Fruit fly (Drosophila melanogaster): ENCODE results near the gene CG31140.

Gene CG31140

dm6 chr3R:23919366-23919765, 43.6 kb upstream of the CG31140 start (continued):
- peak; percentile 40 for TF ChIP-seq CG6854 (GFP tag; optimal IDR thresholded peaks at IDR 0.05)
- TF ChIP-seq amos (GFP tag; IDR thresholded peaks at IDR 0.05; ENCODE audit: partially characterized antibody) = no peak
- TF ChIP-seq Bteb2 (GFP tag; optimal IDR thresholded peaks at IDR 0.05) = no peak
- no peak for TF ChIP-seq ap (GFP tag; IDR thresholded peaks at IDR 0.05)
- no peak for TF ChIP-seq CG12744 (GFP tag; optimal IDR thresholded peaks at IDR 0.05)
- TF ChIP-seq nau (GFP tag; optimal IDR thresholded peaks at IDR 0.05) = peak; percentile 79
- TF ChIP-seq Ada2b (GFP tag; IDR thresholded peaks at IDR 0.05) = no peak
- TF ChIP-seq CG17361 (GFP tag; IDR thresholded peaks at IDR 0.05) = 0 out of 3 replicates have a peak, but pooled peaks have one; percentile 16
- peak; percentile 21 for TF ChIP-seq D19B (GFP tag; optimal IDR thresholded peaks at IDR 0.05)
- no peak for TF ChIP-seq Hr3 (GFP tag; optimal IDR thresholded peaks at IDR 0.05)
- peak; percentile 62 for TF ChIP-seq CG1233 (GFP tag; optimal IDR thresholded peaks at IDR 0.05)
- TF ChIP-seq CG11723 (GFP tag; optimal IDR thresholded peaks at IDR 0.05) = peak; percentile 46
- peak; percentile 80 for TF ChIP-seq CG6813 (GFP tag; optimal IDR thresholded peaks at IDR 0.05)
- TF ChIP-seq CG11560 (tag; IDR thresholded peaks at IDR 0.05) = no peak
- no peak for TF ChIP-seq tup (GFP tag; optimal IDR thresholded peaks at IDR 0.05)
- 0 out of 3 replicates have a peak, but pooled peaks have one; percentile 33 for TF ChIP-seq CG11456 (GFP tag; IDR thresholded peaks at IDR 0.05)
- peak; percentile 42 for TF ChIP-seq onecut (GFP tag; IDR thresholded peaks at IDR 0.05)
- 0 out of 2 replicates have a peak, but pooled peaks have one; percentile 35 for TF ChIP-seq chm (GFP tag; IDR thresholded peaks at IDR 0.05)
- 0 out of 2 replicates have a peak, but pooled peaks have one; percentile 28 for TF ChIP-seq gsb (GFP tag; IDR thresholded peaks at IDR 0.05)
- TF ChIP-seq vfl (GFP tag; optimal IDR thresholded peaks at IDR 0.05) = no peak
- no peak for TF ChIP-seq aop (GFP tag; IDR thresholded peaks at IDR 0.05)
- TF ChIP-seq CG15514 (GFP tag; optimal IDR thresholded peaks at IDR 0.05) = peak; percentile 66
- TF ChIP-seq CG2120 (GFP tag; optimal IDR thresholded peaks at IDR 0.05) = no peak
- no peak for TF ChIP-seq sisA (GFP tag; IDR thresholded peaks at IDR 0.05)
- peak; percentile 40; the same call in 1 of the 3 replicates for TF ChIP-seq CG11695 (GFP tag; IDR thresholded peaks at IDR 0.05)
- TF ChIP-seq NC2β (GFP tag; optimal IDR thresholded peaks at IDR 0.05) = no peak
- TF ChIP-seq CG4360 (GFP tag; IDR thresholded peaks at IDR 0.05) = peak; percentile 15; the same call in 1 of the 2 replicates
- TF ChIP-seq CG11085 (GFP tag; IDR thresholded peaks at IDR 0.05) = no peak
- TF ChIP-seq CG15269 (tag; optimal IDR thresholded peaks at IDR 0.05) = peak; percentile 50
- TF ChIP-seq Dip2 (GFP tag; IDR thresholded peaks at IDR 0.05) = no peak
- no peak for TF ChIP-seq CG16863 (GFP tag; optimal IDR thresholded peaks at IDR 0.05)
- TF ChIP-seq seq (GFP tag; IDR thresholded peaks at IDR 0.05) = peak; percentile 66
- peak; percentile 55 for TF ChIP-seq kah (GFP tag; optimal IDR thresholded peaks at IDR 0.05)
- TF ChIP-seq CG2678 (tag; optimal IDR thresholded peaks at IDR 0.05) = peak; percentile 74
- no peak for TF ChIP-seq CG7963 (GFP tag; IDR thresholded peaks at IDR 0.05; ENCODE audit: partially characterized antibody)
- peak; percentile 69 for TF ChIP-seq schlank (tag; optimal IDR thresholded peaks at IDR 0.05)
- TF ChIP-seq CG5180 (GFP tag; optimal IDR thresholded peaks at IDR 0.05) = peak; percentile 72
- TF ChIP-seq slp2 (GFP tag; optimal IDR thresholded peaks at IDR 0.05) = no peak
- TF ChIP-seq Trl (optimal IDR thresholded peaks at IDR 0.05) = no peak
- no peak for TF ChIP-seq Trl (GFP tag; optimal IDR thresholded peaks at IDR 0.05)
- no peak for TF ChIP-seq CG6791 (GFP tag; IDR thresholded peaks at IDR 0.05; ENCODE audit: partially characterized antibody)
- TF ChIP-seq crp (GFP tag; optimal IDR thresholded peaks at IDR 0.05) = no peak
- peak; percentile 43 for TF ChIP-seq gem (tag; optimal IDR thresholded peaks at IDR 0.05)
- no peak for TF ChIP-seq Hmx (GFP tag; optimal IDR thresholded peaks at IDR 0.05)
- TF ChIP-seq CG13624 (GFP tag; optimal IDR thresholded peaks at IDR 0.05) = no peak
- TF ChIP-seq CG6254 (GFP tag; optimal IDR thresholded peaks at IDR 0.05) = peak; percentile 21
- TF ChIP-seq tap (tag; optimal IDR thresholded peaks at IDR 0.05) = peak; percentile 65
- TF ChIP-seq Mrtf (GFP tag; IDR thresholded peaks at IDR 0.05) = no peak
- peak; percentile 8 for TF ChIP-seq CG18011 (GFP tag; optimal IDR thresholded peaks at IDR 0.05)
- no peak for TF ChIP-seq tx (GFP tag; optimal IDR thresholded peaks at IDR 0.05)
- TF ChIP-seq Elba2 (GFP tag; optimal IDR thresholded peaks at IDR 0.05) = no peak

Data from whole organism, embryonic.